Worm (Caenorhabditis elegans) whole organism, L1 larva: ENCODE measurements around the gene C02G6.3.

ENCODE experiments used
- C16A3.4 ChIP-seq: fragments of 150-350 bp; optimal IDR thresholded peaks from 2 replicates; lab custom pipeline; 2014; ENCODE audit warnings: missing biosample characterization, missing genetic modification characterization
- dsc-1 ChIP-seq: sonication (generic microtip); optimal IDR thresholded peaks from 2 replicates; lab custom pipeline; 2016; ENCODE audit warnings: mild to moderate bottlenecking, missing genetic modification characterization, missing compliant biosample characterization
- efl-1 ChIP-seq, 4 experiments: fragments of 150-350 bp; optimal IDR thresholded peaks in 3 of 4; peaks in 1 of 4; 1 replicate in 1 of 4; 2 replicates in 3 of 4; lab custom pipeline; 2014; ENCODE audit warnings: missing biosample characterization in 2 of 4, missing genetic modification characterization in 2 of 4, missing genetic modification reagents in 2 of 4
- elt-2 ChIP-seq: sonication (generic microtip); optimal IDR thresholded peaks from 2 replicates; lab custom pipeline; 2016; ENCODE audit warnings: missing genetic modification characterization, mild to moderate bottlenecking, inconsistent platforms, missing compliant biosample characterization, missing genetic modification reagents
- nhr-71 ChIP-seq: sonication (generic microtip); optimal IDR thresholded peaks from 2 replicates; lab custom pipeline; 2016; ENCODE audit warnings: mild to moderate bottlenecking, missing genetic modification characterization, moderate library complexity, missing compliant biosample characterization
- tlp-1 ChIP-seq: fragments of 150-350 bp; optimal IDR thresholded peaks from 2 replicates; lab custom pipeline; 2014; ENCODE audit warnings: missing biosample characterization, missing genetic modification characterization

Gene C02G6.3

DNA sequence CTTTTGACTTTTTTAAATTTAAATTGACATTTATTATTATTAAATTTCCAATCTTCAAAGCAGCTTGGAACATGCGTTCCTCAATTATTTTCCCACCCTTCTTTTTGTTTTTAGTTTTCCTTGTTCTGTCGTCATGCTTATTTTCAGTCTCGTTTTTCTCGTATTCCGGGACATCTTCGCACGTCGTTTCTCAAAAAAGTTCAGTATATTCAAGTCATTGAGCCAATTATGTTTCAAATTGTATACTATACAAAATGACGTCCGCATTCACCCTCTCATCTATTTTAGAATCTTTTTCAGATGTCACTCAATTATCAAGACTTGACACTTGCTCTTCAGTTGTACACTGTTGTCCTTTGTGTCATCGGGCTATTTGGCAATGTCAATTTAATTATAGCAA, 47.2 kb downstream of the C02G6.3 start, which contains the start of gene srsx-17:
srsx-17 (plus strand) TSS at position 301 of the 400 bp plus-strand sequence.
- no peak for TF ChIP-seq efl-1 (optimal IDR thresholded peaks at IDR 0.05; lab: Kevin White, UChicago)
- TF ChIP-seq efl-1 (GFP tag; optimal IDR thresholded peaks at IDR 0.05 in 1 of 2; lab: Kevin White, UChicago): peak in 1 of 2 experiments; percentile 18
- TF ChIP-seq tlp-1 (tag; lab: Kevin White, UChicago): no peak

- no peak for TF ChIP-seq C16A3.4 (tag; lab: Kevin White, UChicago)
- no peak for TF ChIP-seq dsc-1 (tag; lab: Kevin White, UChicago)
- no peak for TF ChIP-seq efl-1 (optimal IDR thresholded peaks at IDR 0.05; lab: Kevin White, UChicago)
- TF ChIP-seq efl-1 (GFP tag; optimal IDR thresholded peaks at IDR 0.05 in 1 of 2; lab: Kevin White, UChicago): peak in 1 of 2 experiments; percentile 89
Observed at ce11 chrV:5928006-5928405, 47.8 kb downstream of the C02G6.3 start.

- TF ChIP-seq elt-2 (tag; lab: Kevin White, UChicago): peak; percentile 37
- TF ChIP-seq nhr-71: no peak
- TF ChIP-seq, all 84 proteins: peak for 1
Observed at ce11 chrV:5930588-5930987, 50.4 kb downstream of the C02G6.3 start, which contains the start of gene galt-1. TSS of gene galt-1 (plus strand) at chrV:5930905.
